Worm (Caenorhabditis elegans) whole organism, mixed stage, embryonic: Measurements from ENCODE around the gene C54C6.7.

Source experiments
- blmp-1 ChIP-seq: fragments of 150-350 bp; optimal IDR thresholded peaks from 2 replicates; lab custom pipeline; 2014; ENCODE audit warnings: missing biosample characterization, missing genetic modification characterization
- nhr-2 ChIP-seq: fragments of 150-350 bp; optimal IDR thresholded peaks from 2 replicates; lab custom pipeline; 2014; ENCODE audit warnings: missing biosample characterization, missing genetic modification characterization
- snpc-4 ChIP-seq: fragments of 150-350 bp; optimal IDR thresholded peaks from 2 replicates; lab custom pipeline; 2014; ENCODE audit warnings: missing biosample characterization, missing genetic modification characterization
- unc-62 ChIP-seq: fragments of 150-350 bp; optimal IDR thresholded peaks from 2 replicates; lab custom pipeline; 2014; ENCODE audit warnings: missing biosample characterization, missing genetic modification reagents, missing genetic modification characterization

ce11 chrIII:3542105-3542504 is 4.1 kb downstream of the C54C6.7 start:
- TF ChIP-seq nhr-2 (tag; lab: Kevin White, UChicago) (no peak), snpc-4 (tag; lab: Kevin White, UChicago) (no peak), blmp-1 (tag; lab: Kevin White, UChicago) (no peak), unc-62 (GFP tag; lab: Kevin White, UChicago) (no peak)
